Fruit fly (Drosophila melanogaster) whole organism, pupa: ENCODE measurements around the gene CG14518.

Experiments
- CG34367 ChIP-seq: fragments of 200-800 bp; sonication (Bioruptor generic); optimal IDR thresholded peaks from 2 replicates; lab custom pipeline; 2018; ENCODE audit warnings: missing biosample characterization, mild to moderate bottlenecking, missing genetic modification characterization
- CG8301 ChIP-seq: fragments of 200-800 bp; sonication (Bioruptor generic); optimal IDR thresholded peaks from 2 replicates; lab custom pipeline; 2018; ENCODE audit warnings: missing biosample characterization, mild to moderate bottlenecking, missing genetic modification characterization
- EcR ChIP-seq: fragments of 200-800 bp; sonication (Bioruptor generic); optimal IDR thresholded peaks from 3 replicates; lab custom pipeline; 2019; ENCODE audit warnings: missing biosample characterization, missing genetic modification characterization, mild to moderate bottlenecking, moderate library complexity, missing genetic modification reagents
- Pif1A ChIP-seq: fragments of 200-800 bp; sonication (Bioruptor generic); optimal IDR thresholded peaks from 3 replicates; lab custom pipeline; 2016; ENCODE audit warnings: missing biosample characterization, missing genetic modification characterization
- Pif1B ChIP-seq: fragments of 200-800 bp; sonication (Bioruptor generic); optimal IDR thresholded peaks from 3 replicates; lab custom pipeline; 2016; ENCODE audit warnings: missing biosample characterization, missing genetic modification characterization
- Snoo ChIP-seq: fragments of 200-800 bp; sonication (Bioruptor generic); optimal IDR thresholded peaks from 3 replicates; lab custom pipeline; 2017; ENCODE audit warnings: missing biosample characterization, mild to moderate bottlenecking, missing genetic modification characterization, inconsistent platforms
- gl ChIP-seq: fragments of 200-800 bp; sonication (Bioruptor generic); optimal IDR thresholded peaks from 2 replicates; lab custom pipeline; 2018; ENCODE audit warnings: missing biosample characterization, mild to moderate bottlenecking, missing genetic modification characterization

dm6 chr3R:29071141-29071540 is 46.4 kb downstream of the CG14518 start:
- TF ChIP-seq Pif1A (GFP tag; lab: Kevin White, UChicago) (no peak), CG8301 (tag; lab: Kevin White, UChicago) (no peak), CG34367 (tag; lab: Kevin White, UChicago) (no peak), EcR (GFP tag; lab: Kevin White, UChicago) (no peak), Pif1B (no peak), Snoo (no peak), gl (tag; lab: Kevin White, UChicago) (no peak)
